Worm (Caenorhabditis elegans) whole organism, young adult: Measurements from ENCODE around the gene srw-19.

Source experiments
- F57C9.4 ChIP-seq: sonication (generic microtip); optimal IDR thresholded peaks from 2 replicates; lab custom pipeline; 2017; ENCODE audit warnings: mild to moderate bottlenecking, missing genetic modification characterization, missing compliant biosample characterization
- K11D2.4 ChIP-seq: fragments of 200-800 bp; sonication (Bioruptor generic); IDR thresholded peaks from 2 replicates; pipeline ENCODE4 v1.3.6; 2022; ENCODE audit warnings: missing genetic modification reagents, missing genetic modification characterization, missing compliant biosample characterization
- T07F8.4 ChIP-seq: sonication (generic microtip); optimal IDR thresholded peaks from 2 replicates; lab custom pipeline; 2016; ENCODE audit warnings: mild to moderate bottlenecking, missing genetic modification characterization, moderate library complexity, missing compliant biosample characterization
- Y53G8AR.9 ChIP-seq: fragments of 200-800 bp; sonication (Bioruptor generic); conservative IDR thresholded peaks from 2 replicates; pipeline ENCODE4 v1.3.6; 2022; ENCODE audit warnings: missing genetic modification reagents, missing genetic modification characterization, missing compliant biosample characterization
- Y79H2A.3 ChIP-seq: fragments of 200-800 bp; sonication (Bioruptor generic); conservative IDR thresholded peaks from 2 replicates; pipeline ENCODE4 v1.3.6; 2022; ENCODE audit warnings: missing genetic modification reagents, missing genetic modification characterization, missing compliant biosample characterization
- ets-4 ChIP-seq: fragments of 200-800 bp; sonication (Bioruptor generic); optimal IDR thresholded peaks from 2 replicates; lab custom pipeline; 2018; ENCODE audit warnings: mild to moderate bottlenecking, missing genetic modification characterization, missing compliant biosample characterization
- hmg-20 ChIP-seq: fragments of 200-800 bp; sonication (Bioruptor generic); IDR thresholded peaks from 2 replicates; pipeline ENCODE4 v1.3.6; 2022; ENCODE audit warnings: missing genetic modification reagents, missing genetic modification characterization, missing compliant biosample characterization
- pha-4 ChIP-seq: fragments of 150-350 bp; sonication (generic microtip); optimal IDR thresholded peaks from 2 replicates; lab custom pipeline; 2014; ENCODE audit warnings: missing biosample characterization, missing genetic modification reagents, missing genetic modification characterization
- snpc-3.4 ChIP-seq: sonication (generic microtip); optimal IDR thresholded peaks from 2 replicates; lab custom pipeline; 2017; ENCODE audit warnings: missing genetic modification characterization, mild to moderate bottlenecking, missing compliant biosample characterization, antibody characterized with exemption, moderate library complexity, missing genotype, missing genetic modification reagents
- snpc-4 ChIP-seq, 5 experiments: fragments of 150-350 bp in 1 of 5; sonication (generic microtip) in 4 of 5; optimal IDR thresholded peaks; 2 replicates each; lab custom pipeline; 2014 to 2018; ENCODE audit warnings: missing genetic modification characterization in 5 of 5, missing biosample characterization in 3 of 5, antibody characterized with exemption in 2 of 5, mild to moderate bottlenecking in 2 of 5, missing compliant biosample characterization in 2 of 5, missing genotype in 2 of 5, moderate library complexity in 2 of 5, missing genetic modification reagents in 1 of 5
- unc-62 ChIP-seq: fragments of 150-350 bp; optimal IDR thresholded peaks from 2 replicates; lab custom pipeline; 2014; ENCODE audit warnings: missing biosample characterization, missing genetic modification reagents, missing genetic modification characterization
- zfh-2 ChIP-seq: fragments of 200-800 bp; sonication (Bioruptor generic); conservative IDR thresholded peaks from 2 replicates; pipeline ENCODE4 v1.3.6; 2022; ENCODE audit warnings: missing genetic modification reagents, missing genetic modification characterization, missing compliant biosample characterization

ce11 chrV:15276915-15277314 lies 4.3 kb downstream of the srw-19 start, which contains the start of gene srw-17:
- TF ChIP-seq unc-62 (GFP tag; lab: Kevin White, UChicago) (no peak), F57C9.4 (tag; lab: Kevin White, UChicago) (no peak), Y53G8AR.9 (GFP tag; lab: Robert Waterston, UW) (no peak), hmg-20 (no peak), snpc-4 (GFP tag; optimal IDR thresholded peaks at IDR 0.05; lab: Kevin White, UChicago) (no peak), snpc-4 (tag; optimal IDR thresholded peaks at IDR 0.05; lab: Kevin White, UChicago) (no peak), snpc-3.4 (no peak), ets-4 (GFP tag; lab: Kevin White, UChicago) (no peak), pha-4 (tag; lab: Kevin White, UChicago) (no peak), zfh-2 (GFP tag; lab: Robert Waterston, UW) (no peak), T07F8.4 (tag; lab: Kevin White, UChicago) (no peak), Y79H2A.3 (GFP tag; lab: Robert Waterston, UW) (no peak), K11D2.4 (GFP tag; lab: Robert Waterston, UW) (no peak)
